Fruit fly (Drosophila melanogaster): ENCODE measurements around the gene CG17329.

Gene CG17329

DNA sequence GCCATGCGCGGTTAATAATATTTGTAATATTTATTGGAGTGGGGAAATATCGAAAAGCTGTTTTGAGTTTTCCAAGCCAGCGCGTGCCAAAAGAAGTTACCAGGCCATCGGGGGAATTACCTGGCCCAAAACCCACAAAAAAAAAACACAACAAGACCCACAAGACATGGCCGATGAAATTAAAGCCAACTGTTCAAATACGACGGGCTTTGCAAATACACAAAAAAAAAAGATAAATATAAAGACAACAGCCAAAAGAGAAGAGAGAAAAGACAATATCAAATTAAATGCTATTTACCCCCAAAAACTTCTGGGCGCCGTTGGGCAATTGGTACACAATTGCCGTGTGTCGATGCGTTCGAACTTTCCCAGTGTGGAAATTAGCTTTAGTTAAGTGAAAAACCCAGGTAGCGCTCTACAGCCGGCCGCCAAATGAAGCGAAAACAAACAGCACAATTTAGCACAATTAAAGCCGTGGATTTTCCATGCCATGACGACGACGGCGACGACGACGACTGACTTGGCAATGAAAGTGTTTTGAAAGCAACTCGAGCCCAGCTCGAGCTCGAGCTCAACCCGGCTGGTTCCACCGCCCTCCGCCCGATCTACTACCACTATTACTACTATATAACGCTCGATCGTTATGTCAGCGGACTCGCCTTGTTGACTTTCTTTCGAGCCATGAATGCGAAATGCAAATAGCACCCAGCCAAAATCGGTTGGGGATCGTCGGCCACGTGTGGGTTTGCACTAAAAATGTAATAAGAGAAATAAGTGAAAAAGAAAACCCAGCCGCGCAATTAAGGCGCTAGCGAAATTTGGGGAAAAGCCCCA is 26.9 kb downstream of the CG17329 start (continued):
- TF ChIP-seq HLH106 (tag; optimal IDR thresholded peaks at IDR 0.05) (no peak), Myc (optimal IDR thresholded peaks at IDR 0.05) (no peak), GATAd (GFP tag; optimal IDR thresholded peaks at IDR 0.05) (no peak), Mio (GFP tag; optimal IDR thresholded peaks at IDR 0.05) (no peak), woc (GFP tag; optimal IDR thresholded peaks at IDR 0.05) (no peak), dmrt93B (GFP tag; optimal IDR thresholded peaks at IDR 0.05) (no peak), Hr78 (GFP tag; optimal IDR thresholded peaks at IDR 0.05) (no peak), Rel (GFP tag; optimal IDR thresholded peaks at IDR 0.05) (no peak), Rel (tag; optimal IDR thresholded peaks at IDR 0.05) (peak; percentile 54), Hnf4 (GFP tag; optimal IDR thresholded peaks at IDR 0.05) (peak; percentile 44), Jra (GFP tag; optimal IDR thresholded peaks at IDR 0.05) (no peak)

DNA sequence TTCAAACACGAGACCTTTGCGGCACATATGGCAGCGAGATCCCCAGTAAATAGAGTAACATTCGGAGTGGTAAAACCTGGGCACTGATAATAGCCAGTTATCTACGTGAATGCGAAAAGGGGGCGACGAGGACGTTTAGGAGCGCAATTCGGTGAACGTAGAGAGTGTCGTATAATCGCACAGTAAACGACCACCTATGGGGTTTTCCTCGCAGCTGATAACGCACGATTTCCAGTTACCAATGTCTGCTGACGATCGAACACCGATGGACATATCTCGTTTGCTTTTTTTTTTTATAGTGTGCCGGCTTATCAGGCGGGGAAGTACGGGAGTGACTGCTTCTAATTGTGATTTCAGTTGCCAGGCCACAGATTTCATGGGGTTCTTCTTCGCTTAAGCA is 28.7 kb downstream of the CG17329 start:
- TF ChIP-seq Hr83 (GFP tag; optimal IDR thresholded peaks at IDR 0.05; ENCODE audit: poor library complexity, severe bottlenecking), result peak; percentile 16
- peak; percentile 93 for TF ChIP-seq fru (GFP tag; optimal IDR thresholded peaks at IDR 0.05)
- peak in 1 of 2 experiments; percentile 80 for TF ChIP-seq dl (GFP tag; optimal IDR thresholded peaks at IDR 0.05; ENCODE audit: insufficient read depth in 1 of 2, partially characterized antibody in 2 of 2)
- no peak for TF ChIP-seq GATAd (GFP tag; optimal IDR thresholded peaks at IDR 0.05)
- peak; percentile 11 for TF ChIP-seq h (GFP tag; optimal IDR thresholded peaks at IDR 0.05)
- TF ChIP-seq Rel (GFP tag; optimal IDR thresholded peaks at IDR 0.05), result no peak
- TF ChIP-seq Rel (tag; optimal IDR thresholded peaks at IDR 0.05), result peak; percentile 99
- no peak for TF ChIP-seq Hr78 (GFP tag; optimal IDR thresholded peaks at IDR 0.05)

DNA sequence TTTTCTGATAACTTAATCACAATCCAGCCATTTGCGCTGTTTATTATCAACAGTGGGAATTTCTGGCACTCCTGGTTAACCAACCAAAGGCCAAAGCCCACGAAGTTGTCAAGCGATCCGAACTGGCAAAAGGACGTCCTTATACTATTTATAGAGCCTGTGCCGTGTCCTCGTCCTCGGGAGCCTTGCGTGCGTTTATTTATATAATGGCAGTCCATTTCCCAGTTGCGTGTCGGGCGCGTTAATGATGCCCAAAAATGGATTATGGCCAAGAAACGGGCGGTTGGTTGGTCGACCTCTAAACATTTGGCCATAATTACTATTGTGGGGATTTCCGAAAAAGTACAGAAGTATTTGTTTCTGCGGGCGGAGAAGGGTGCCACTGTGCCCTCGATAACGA is 29.3 kb downstream of the CG17329 start:
- no peak for TF ChIP-seq CG32264 (GFP tag; optimal IDR thresholded peaks at IDR 0.05)
- no peak for TF ChIP-seq GATAd (GFP tag; optimal IDR thresholded peaks at IDR 0.05)
- TF ChIP-seq brk (GFP tag; optimal IDR thresholded peaks at IDR 0.05), result no peak
- TF ChIP-seq dsf (GFP tag; optimal IDR thresholded peaks at IDR 0.05; ENCODE audit: borderline replicate concordance), result no peak
- TF ChIP-seq woc (GFP tag; optimal IDR thresholded peaks at IDR 0.05), result no peak

DNA sequence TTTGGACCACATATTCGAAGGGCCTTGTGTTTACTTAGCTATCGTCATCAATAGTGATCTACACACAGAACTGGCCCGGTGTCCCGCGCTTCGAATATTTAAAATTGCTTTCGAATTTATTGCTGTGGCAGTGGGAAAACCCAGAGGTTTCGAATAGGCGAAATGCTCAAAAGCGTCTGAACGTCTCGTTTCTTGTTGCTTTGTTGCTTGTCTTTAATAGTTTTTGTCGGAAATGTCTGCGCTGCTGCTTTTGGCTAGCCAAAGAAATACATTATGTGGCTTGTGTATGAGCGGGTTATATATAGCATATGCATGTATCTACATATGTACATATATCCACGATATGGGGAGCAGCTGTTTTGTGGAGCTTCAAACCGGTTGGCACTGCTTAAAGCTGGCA is 30.1 kb downstream of the CG17329 start:
- TF ChIP-seq sv (GFP tag; optimal IDR thresholded peaks at IDR 0.05) (no peak), woc (GFP tag; optimal IDR thresholded peaks at IDR 0.05) (no peak), HLH106 (tag; optimal IDR thresholded peaks at IDR 0.05) (no peak), usp (GFP tag; optimal IDR thresholded peaks at IDR 0.05) (no peak), OdsH (GFP tag; optimal IDR thresholded peaks at IDR 0.05) (no peak), CrebA (GFP tag; optimal IDR thresholded peaks at IDR 0.05; ENCODE audit: borderline replicate concordance) (no peak), Myc (optimal IDR thresholded peaks at IDR 0.05) (no peak), CG32264 (GFP tag; optimal IDR thresholded peaks at IDR 0.05) (no peak), GATAd (GFP tag; optimal IDR thresholded peaks at IDR 0.05) (no peak), Mio (GFP tag; optimal IDR thresholded peaks at IDR 0.05) (no peak), dmrt93B (GFP tag; optimal IDR thresholded peaks at IDR 0.05) (no peak), ey (GFP tag; optimal IDR thresholded peaks at IDR 0.05) (no peak)

DNA sequence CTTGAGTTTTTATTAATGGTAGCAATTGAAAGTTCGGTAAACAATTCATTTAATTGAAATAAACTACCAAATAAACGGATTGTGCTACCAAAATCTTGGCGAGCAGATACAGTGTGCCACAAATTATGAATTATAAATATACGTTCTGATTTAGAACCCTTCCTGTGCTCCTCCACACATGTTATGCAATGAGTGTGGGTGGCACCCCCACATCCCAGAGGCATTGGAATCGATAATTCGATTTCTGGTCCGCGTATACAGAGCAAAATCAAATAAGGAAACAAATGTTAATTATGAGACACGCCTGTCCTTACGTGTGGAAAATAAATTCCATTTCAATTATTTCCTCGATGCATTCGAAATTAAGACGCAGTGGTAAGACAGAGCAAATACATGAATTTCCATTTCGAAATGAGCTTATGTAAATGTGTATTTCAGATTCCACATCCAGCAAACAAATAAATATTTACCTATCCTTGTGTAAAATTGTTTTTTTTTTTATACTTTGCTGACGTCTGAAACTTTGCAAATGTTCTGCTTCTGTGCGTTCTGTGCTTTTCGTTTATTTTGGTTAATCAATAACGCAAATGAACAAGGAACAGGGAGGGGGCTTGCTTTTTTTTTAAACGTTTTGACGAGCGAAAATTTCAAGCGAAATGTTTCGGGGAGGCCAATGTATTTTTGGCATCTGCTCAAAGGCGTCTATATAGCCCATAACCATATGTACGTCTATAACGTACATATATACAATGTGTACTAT is 31.0 kb downstream of the CG17329 start:
- TF ChIP-seq tai (GFP tag; optimal IDR thresholded peaks at IDR 0.05) (peak; percentile 23), br (GFP tag; optimal IDR thresholded peaks at IDR 0.05) (peak; percentile 17), Rel (GFP tag; optimal IDR thresholded peaks at IDR 0.05) (no peak), Rel (tag; optimal IDR thresholded peaks at IDR 0.05) (peak; percentile 10), rgr (GFP tag; optimal IDR thresholded peaks at IDR 0.05) (peak; percentile 36), jim (GFP tag; optimal IDR thresholded peaks at IDR 0.05) (no peak), CG9705 (GFP tag; optimal IDR thresholded peaks at IDR 0.05) (no peak)

All from whole organism, wandering third instar larva.